Worm (Caenorhabditis elegans) whole organism, mixed stage, embryonic: ENCODE results near the gene T02E9.5.

Experiments used
- bed-3 ChIP-seq: fragments of 200-800 bp; sonication (Bioruptor generic); optimal IDR thresholded peaks from 3 replicates; lab custom pipeline; 2018; ENCODE audit warnings: mild to moderate bottlenecking, missing genetic modification characterization, moderate library complexity, missing compliant biosample characterization
- blmp-1 ChIP-seq: fragments of 150-350 bp; optimal IDR thresholded peaks from 2 replicates; lab custom pipeline; 2014; ENCODE audit warnings: missing biosample characterization, missing genetic modification characterization
- ceh-39 ChIP-seq: fragments of 150-350 bp; optimal IDR thresholded peaks from 2 replicates; lab custom pipeline; 2014; ENCODE audit warnings: missing biosample characterization, missing genetic modification characterization
- ces-1 ChIP-seq: fragments of 150-350 bp; optimal IDR thresholded peaks from 2 replicates; lab custom pipeline; 2014; ENCODE audit warnings: missing biosample characterization, missing genetic modification reagents, missing genetic modification characterization
- cnd-1 ChIP-seq: fragments of 200-800 bp; sonication (Bioruptor generic); optimal IDR thresholded peaks from 2 replicates; lab custom pipeline; 2018; ENCODE audit warnings: mild to moderate bottlenecking, missing genetic modification characterization, missing compliant biosample characterization
- drap-1 ChIP-seq: fragments of 200-800 bp; sonication (Bioruptor generic); optimal IDR thresholded peaks from 3 replicates; lab custom pipeline; 2018; ENCODE audit warnings: mild to moderate bottlenecking, missing genetic modification characterization, missing compliant biosample characterization
- elt-3 ChIP-seq: fragments of 150-350 bp; optimal IDR thresholded peaks from 2 replicates; lab custom pipeline; 2014; ENCODE audit warnings: missing biosample characterization, missing genetic modification characterization
- flh-1 ChIP-seq: fragments of 200-800 bp; sonication (Bioruptor generic); optimal IDR thresholded peaks from 2 replicates; lab custom pipeline; 2018; ENCODE audit warnings: mild to moderate bottlenecking, missing genetic modification characterization, moderate library complexity, missing compliant biosample characterization
- ham-2 ChIP-seq: fragments of 200-800 bp; sonication (Bioruptor generic); optimal IDR thresholded peaks from 2 replicates; lab custom pipeline; 2018; ENCODE audit warnings: mild to moderate bottlenecking, missing genetic modification characterization, missing compliant biosample characterization
- hlh-1 ChIP-seq: fragments of 150-350 bp; optimal IDR thresholded peaks from 2 replicates; lab custom pipeline; 2014; ENCODE audit warnings: missing biosample characterization, missing genetic modification reagents, missing genetic modification characterization
- lin-32 ChIP-seq: fragments of 200-800 bp; sonication (Bioruptor generic); optimal IDR thresholded peaks from 2 replicates; lab custom pipeline; 2018; ENCODE audit warnings: mild to moderate bottlenecking, missing genetic modification characterization, missing compliant biosample characterization
- lsy-2 ChIP-seq: fragments of 150-350 bp; optimal IDR thresholded peaks from 2 replicates; lab custom pipeline; 2014; ENCODE audit warnings: missing biosample characterization, missing genetic modification characterization
- mab-5 ChIP-seq: fragments of 150-350 bp; optimal IDR thresholded peaks from 2 replicates; lab custom pipeline; 2014; ENCODE audit warnings: missing biosample characterization, missing genetic modification characterization
- mep-1 ChIP-seq: fragments of 150-350 bp; optimal IDR thresholded peaks from 2 replicates; lab custom pipeline; 2017; ENCODE audit warnings: missing biosample characterization, missing genetic modification reagents, missing genetic modification characterization, inconsistent platforms
- mls-2 ChIP-seq: sonication (generic microtip); optimal IDR thresholded peaks from 2 replicates; lab custom pipeline; 2016; ENCODE audit warnings: mild to moderate bottlenecking, missing genetic modification characterization, moderate library complexity, missing compliant biosample characterization
- nhr-12 ChIP-seq: fragments of 150-350 bp; optimal IDR thresholded peaks from 2 replicates; lab custom pipeline; 2014; ENCODE audit warnings: missing biosample characterization, missing genetic modification characterization
- nhr-2 ChIP-seq: fragments of 150-350 bp; optimal IDR thresholded peaks from 2 replicates; lab custom pipeline; 2014; ENCODE audit warnings: missing biosample characterization, missing genetic modification characterization
- nhr-237 ChIP-seq: fragments of 150-350 bp; optimal IDR thresholded peaks from 2 replicates; lab custom pipeline; 2014; ENCODE audit warnings: missing biosample characterization, missing genetic modification characterization
- nhr-28 ChIP-seq: fragments of 150-350 bp; optimal IDR thresholded peaks from 2 replicates; lab custom pipeline; 2014; ENCODE audit warnings: missing biosample characterization, missing genetic modification characterization
- nhr-76 ChIP-seq: sonication (generic microtip); optimal IDR thresholded peaks from 2 replicates; lab custom pipeline; 2017; ENCODE audit warnings: missing biosample characterization, missing genetic modification characterization
- snpc-4 ChIP-seq: fragments of 150-350 bp; optimal IDR thresholded peaks from 2 replicates; lab custom pipeline; 2014; ENCODE audit warnings: missing biosample characterization, missing genetic modification characterization
- tbx-8 ChIP-seq: fragments of 200-800 bp; sonication (Bioruptor generic); optimal IDR thresholded peaks from 2 replicates; lab custom pipeline; 2018; ENCODE audit warnings: mild to moderate bottlenecking, missing genetic modification characterization, moderate library complexity, missing compliant biosample characterization
- unc-120 ChIP-seq: sonication (generic microtip); optimal IDR thresholded peaks from 2 replicates; lab custom pipeline; 2017; ENCODE audit warnings: missing genetic modification characterization, missing compliant biosample characterization; ENCODE audit not compliant: poor library complexity, severe bottlenecking
- unc-39 ChIP-seq: fragments of 150-350 bp; optimal IDR thresholded peaks from 2 replicates; lab custom pipeline; 2014; ENCODE audit warnings: missing biosample characterization, missing genetic modification characterization
- unc-62 ChIP-seq: fragments of 150-350 bp; optimal IDR thresholded peaks from 2 replicates; lab custom pipeline; 2014; ENCODE audit warnings: missing biosample characterization, missing genetic modification reagents, missing genetic modification characterization
- zip-8 ChIP-seq: fragments of 150-350 bp; optimal IDR thresholded peaks from 2 replicates; lab custom pipeline; 2014; ENCODE audit warnings: missing biosample characterization, missing genetic modification characterization
- ztf-11 ChIP-seq: fragments of 150-350 bp; optimal IDR thresholded peaks from 2 replicates; lab custom pipeline; 2014; ENCODE audit warnings: missing biosample characterization, missing genetic modification characterization

The T02E9.5 gene

ce11 chrV:11366129-11366528, 24.1 kb downstream of the T02E9.5 start, which contains the start of gene dop-5:
Gene dop-5 (minus strand): TSS chrV:11366229.
- TF ChIP-seq drap-1 (GFP tag; lab: Kevin White, UChicago), result no peak
- no peak for TF ChIP-seq nhr-237 (tag; lab: Kevin White, UChicago)
- no peak for TF ChIP-seq lin-32 (GFP tag; lab: Kevin White, UChicago)
- TF ChIP-seq ztf-11, result no peak
- no peak for TF ChIP-seq unc-62
- TF ChIP-seq cnd-1 (tag; lab: Kevin White, UChicago), result no peak
- no peak for TF ChIP-seq nhr-2 (tag; lab: Kevin White, UChicago)
- TF ChIP-seq unc-39 (tag; lab: Kevin White, UChicago), result no peak
- TF ChIP-seq nhr-12 (tag; lab: Kevin White, UChicago), result no peak
- no peak for TF ChIP-seq nhr-28 (tag; lab: Kevin White, UChicago)
- no peak for TF ChIP-seq mab-5 (tag; lab: Kevin White, UChicago)
- no peak for TF ChIP-seq ham-2 (GFP tag; lab: Kevin White, UChicago)
- TF ChIP-seq lsy-2 (tag; lab: Kevin White, UChicago), result no peak

ce11 chrV:11372284-11372878, 30.3 kb downstream of the T02E9.5 start:
- TF ChIP-seq blmp-1 (tag; lab: Kevin White, UChicago), result no peak
- TF ChIP-seq ces-1 (GFP tag; lab: Kevin White, UChicago), result peak; percentile 73
- no peak for TF ChIP-seq nhr-12 (tag; lab: Kevin White, UChicago)
- TF ChIP-seq, all 35 proteins: peak for 1

ce11 chrV:11373918-11374317, 31.9 kb downstream of the T02E9.5 start:
- no peak for TF ChIP-seq snpc-4
- no peak for TF ChIP-seq tbx-8
- TF ChIP-seq zip-8 (tag; lab: Kevin White, UChicago), result peak; percentile 92
- no peak for TF ChIP-seq nhr-237 (tag; lab: Kevin White, UChicago)
- no peak for TF ChIP-seq unc-62

- peak; percentile 20 for TF ChIP-seq mep-1 (tag; lab: Kevin White, UChicago)
- TF ChIP-seq ces-1 (GFP tag; lab: Kevin White, UChicago), result peak; percentile 81
- no peak for TF ChIP-seq bed-3 (GFP tag; lab: Kevin White, UChicago)
- TF ChIP-seq hlh-1 (tag; lab: Kevin White, UChicago), result peak; percentile 19
- TF ChIP-seq unc-120 (tag; lab: Kevin White, UChicago), result peak; percentile 78
- peak; percentile 63 for TF ChIP-seq unc-62
- TF ChIP-seq mls-2 (tag; lab: Kevin White, UChicago), result peak; percentile 42
- no peak for TF ChIP-seq zip-8 (tag; lab: Kevin White, UChicago)
- TF ChIP-seq nhr-12 (tag; lab: Kevin White, UChicago), result no peak
- TF ChIP-seq, all 35 proteins: peak for 6
Observed at ce11 chrV:11375150-11375792, 33.2 kb downstream of the T02E9.5 start, which contains the start of gene cnb-1. Gene cnb-1 (plus strand): TSS chrV:11375742.

ce11 chrV:11379341-11379740, 37.3 kb downstream of the T02E9.5 start:
- TF ChIP-seq elt-3 (tag; lab: Kevin White, UChicago) (no peak), ces-1 (GFP tag; lab: Kevin White, UChicago) (peak; percentile 70), nhr-2 (tag; lab: Kevin White, UChicago) (no peak)

ce11 chrV:11380571-11380970, 38.5 kb downstream of the T02E9.5 start:
- no peak for TF ChIP-seq nhr-2 (tag; lab: Kevin White, UChicago)
- no peak for TF ChIP-seq hlh-1 (tag; lab: Kevin White, UChicago)
- no peak for TF ChIP-seq ceh-39 (tag; lab: Kevin White, UChicago)
- no peak for TF ChIP-seq zip-8 (tag; lab: Kevin White, UChicago)
- no peak for TF ChIP-seq lin-32 (GFP tag; lab: Kevin White, UChicago)
- TF ChIP-seq bed-3 (GFP tag; lab: Kevin White, UChicago), result no peak
- no peak for TF ChIP-seq flh-1 (GFP tag; lab: Kevin White, UChicago)

ce11 chrV:11383032-11383431, 41.0 kb downstream of the T02E9.5 start, which contains the start of gene F55C10.5:
Gene F55C10.5 (plus strand): TSS chrV:11383105.
- TF ChIP-seq ceh-39 (tag; lab: Kevin White, UChicago) (no peak), lsy-2 (tag; lab: Kevin White, UChicago) (no peak), blmp-1 (tag; lab: Kevin White, UChicago) (no peak), nhr-76 (no peak)
